Fruit fly (Drosophila melanogaster) whole organism, pupa: Measurements from ENCODE around the gene CG9555.

Source experiments
- CG12605 ChIP-seq: fragments of 200-800 bp; sonication (Bioruptor generic); IDR thresholded peaks from 2 replicates; pipeline ENCODE4 v1.3.6; 2022; ENCODE audit warnings: missing biosample characterization, missing genetic modification characterization
- CG13204 ChIP-seq: fragments of 200-800 bp; sonication (Bioruptor generic); optimal IDR thresholded peaks from 2 replicates; lab custom pipeline; 2018; ENCODE audit warnings: missing biosample characterization, mild to moderate bottlenecking, missing genetic modification characterization, moderate library complexity
- CG8159 ChIP-seq: fragments of 200-800 bp; sonication (Bioruptor generic); optimal IDR thresholded peaks from 3 replicates; lab custom pipeline; 2018; ENCODE audit warnings: missing biosample characterization, mild to moderate bottlenecking, missing genetic modification characterization, moderate library complexity
- EcR ChIP-seq: fragments of 200-800 bp; sonication (Bioruptor generic); optimal IDR thresholded peaks from 3 replicates; lab custom pipeline; 2019; ENCODE audit warnings: missing biosample characterization, missing genetic modification characterization, mild to moderate bottlenecking, moderate library complexity, missing genetic modification reagents
- Ets98B ChIP-seq: fragments of 200-800 bp; sonication (Bioruptor generic); IDR thresholded peaks from 2 replicates; pipeline ENCODE4 v1.3.6; 2022; ENCODE audit warnings: missing biosample characterization, missing genetic modification characterization
- Pif1A ChIP-seq: fragments of 200-800 bp; sonication (Bioruptor generic); optimal IDR thresholded peaks from 3 replicates; lab custom pipeline; 2016; ENCODE audit warnings: missing biosample characterization, missing genetic modification characterization
- Pif1B ChIP-seq: fragments of 200-800 bp; sonication (Bioruptor generic); optimal IDR thresholded peaks from 3 replicates; lab custom pipeline; 2016; ENCODE audit warnings: missing biosample characterization, missing genetic modification characterization
- fd96Ca ChIP-seq: fragments of 200-800 bp; sonication (Bioruptor generic); IDR thresholded peaks from 3 replicates; pipeline ENCODE4 v1.3.6; 2022; ENCODE audit warnings: missing biosample characterization, missing genetic modification characterization

DNA sequence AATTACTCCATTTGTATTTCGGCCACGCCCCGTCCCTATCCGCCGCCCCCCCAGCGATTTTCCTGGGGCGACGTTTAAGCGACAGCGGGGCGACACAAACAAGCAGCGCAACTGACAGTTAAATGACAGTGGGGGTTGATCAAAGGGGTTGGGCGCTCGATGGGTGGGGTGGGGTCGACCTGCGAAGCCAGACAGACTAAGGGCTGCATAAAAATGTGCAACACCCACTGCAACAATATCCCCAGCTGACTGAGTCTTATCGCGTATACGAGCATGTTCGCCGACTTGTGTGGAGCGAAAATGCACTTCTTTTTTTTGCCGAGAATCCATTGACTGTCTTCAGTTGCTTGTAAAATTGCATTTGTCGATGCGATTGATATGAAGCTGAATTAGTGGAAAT lies 40.2 kb downstream of the CG9555 start, which contains the start of gene CG9582:
- no peak for TF ChIP-seq Pif1B (GFP tag; lab: Kevin White, UChicago)
- TF ChIP-seq Pif1A (GFP tag; lab: Kevin White, UChicago) = no peak
- TF ChIP-seq Ets98B = no peak
- no peak for TF ChIP-seq CG8159 (tag; lab: Kevin White, UChicago)
- TF ChIP-seq CG12605 (GFP tag; lab: Robert Waterston, UW) = no peak
- TF ChIP-seq CG13204 (GFP tag; lab: Kevin White, UChicago) = no peak
- no peak for TF ChIP-seq EcR (GFP tag; lab: Kevin White, UChicago)
- no peak for TF ChIP-seq fd96Ca (GFP tag; lab: Robert Waterston, UW)
